Fruit fly (Drosophila melanogaster): ENCODE measurements around the gene CG14210.

The CG14210 gene

DNA sequence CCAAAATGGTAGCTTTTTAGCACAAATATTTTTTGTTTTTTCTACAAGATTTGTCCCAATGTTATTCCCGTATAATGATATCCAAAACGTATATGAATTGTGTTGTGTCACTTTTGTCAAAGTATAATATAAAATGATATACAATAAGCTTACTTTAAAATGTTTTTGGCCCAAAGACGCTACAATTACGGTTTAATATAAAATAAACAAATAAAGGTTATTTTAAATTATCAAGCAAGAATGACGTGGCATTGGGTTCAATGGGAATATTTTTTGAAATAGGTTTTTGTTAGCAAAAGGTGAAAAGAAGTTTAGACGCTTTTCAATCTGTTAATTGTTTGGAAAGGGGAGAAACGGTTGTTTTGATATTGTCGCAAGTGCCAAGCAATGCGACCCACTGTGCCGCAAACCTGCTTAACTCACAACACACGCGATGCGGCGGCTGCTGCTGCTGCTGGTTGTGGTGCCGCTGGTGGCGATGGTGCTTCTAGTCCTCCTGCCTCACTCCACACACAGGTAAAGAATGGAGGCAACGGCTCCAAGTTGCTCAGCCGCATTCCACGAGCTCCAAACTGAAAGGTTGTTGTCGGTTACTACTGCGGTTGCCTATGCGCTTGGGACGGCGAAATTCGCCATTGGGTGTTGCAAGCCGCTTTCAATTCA lies 47.3 kb downstream of the CG14210 start (continued):
- TF ChIP-seq CG12391 (tag; optimal IDR thresholded peaks at IDR 0.05) (peak; percentile 66), peb (GFP tag; IDR thresholded peaks at IDR 0.05) (no peak), cato (GFP tag; optimal IDR thresholded peaks at IDR 0.05; ENCODE audit: borderline replicate concordance) (peak; percentile 29), Asciz (GFP tag; optimal IDR thresholded peaks at IDR 0.05) (no peak), lov (optimal IDR thresholded peaks at IDR 0.05) (no peak), lov (GFP tag; IDR thresholded peaks at IDR 0.05) (0 out of 3 replicates have a peak, but pooled peaks have one; percentile 13), Lim3 (GFP tag; IDR thresholded peaks at IDR 0.05) (no peak), dmrt11E (tag; optimal IDR thresholded peaks at IDR 0.05) (peak; percentile 70), crol (GFP tag; IDR thresholded peaks at IDR 0.05) (no peak), CG34422 (GFP tag; IDR thresholded peaks at IDR 0.05) (no peak), CG12104 (GFP tag; optimal IDR thresholded peaks at IDR 0.05) (peak; percentile 61), CG2202 (tag; optimal IDR thresholded peaks at IDR 0.05) (no peak), cg (GFP tag; optimal IDR thresholded peaks at IDR 0.05) (peak; percentile 5), CG6254 (GFP tag; optimal IDR thresholded peaks at IDR 0.05) (peak; percentile 40), zen (tag; optimal IDR thresholded peaks at IDR 0.05) (peak; percentile 58), CG5953 (GFP tag; IDR thresholded peaks at IDR 0.05) (no peak), fd96Cb (tag; optimal IDR thresholded peaks at IDR 0.05) (peak; percentile 37), luna (GFP tag; optimal IDR thresholded peaks at IDR 0.05) (no peak), CG15479 (GFP tag; optimal IDR thresholded peaks at IDR 0.05) (no peak), wdn (GFP tag; IDR thresholded peaks at IDR 0.05) (no peak), CG11695 (GFP tag; IDR thresholded peaks at IDR 0.05) (peak; percentile 46; the same call in 2 of the 3 replicates), bigmax (GFP tag; optimal IDR thresholded peaks at IDR 0.05) (no peak), so (GFP tag; IDR thresholded peaks at IDR 0.05) (no peak), Hmr (GFP tag; optimal IDR thresholded peaks at IDR 0.05) (peak; percentile 53), exex (tag; optimal IDR thresholded peaks at IDR 0.05) (no peak), Oli (tag; optimal IDR thresholded peaks at IDR 0.05) (peak; percentile 65), CG33213 (GFP tag; optimal IDR thresholded peaks at IDR 0.05) (no peak), kah (GFP tag; optimal IDR thresholded peaks at IDR 0.05) (peak; percentile 12), Bteb2 (GFP tag; optimal IDR thresholded peaks at IDR 0.05) (peak; percentile 31), MTF-1 (GFP tag; optimal IDR thresholded peaks at IDR 0.05; ENCODE audit: borderline replicate concordance) (no peak), CG10959 (GFP tag; IDR thresholded peaks at IDR 0.05) (no peak), sug (tag; optimal IDR thresholded peaks at IDR 0.05) (no peak), hb (GFP tag; IDR thresholded peaks at IDR 0.05; ENCODE audit: partially characterized antibody) (no peak), Six4 (GFP tag; optimal IDR thresholded peaks at IDR 0.05) (peak; percentile 41), NC2α (GFP tag; optimal IDR thresholded peaks at IDR 0.05) (no peak), Xrp1 (GFP tag; IDR thresholded peaks at IDR 0.05) (peak; percentile 21; the same call in 1 of the 2 replicates), rib (GFP tag; IDR thresholded peaks at IDR 0.05) (no peak), ranshi (GFP tag; IDR thresholded peaks at IDR 0.05) (0 out of 2 replicates have a peak, but pooled peaks have one; percentile 28), HHEX (GFP tag; optimal IDR thresholded peaks at IDR 0.05) (no peak), pfk (GFP tag; optimal IDR thresholded peaks at IDR 0.05) (no peak), CG9727 (GFP tag; optimal IDR thresholded peaks at IDR 0.05) (peak; percentile 78), bsh (GFP tag; optimal IDR thresholded peaks at IDR 0.05) (peak in 1 of 2 experiments; percentile 31), CG17802 (tag; optimal IDR thresholded peaks at IDR 0.05) (no peak), CG6689 (GFP tag; IDR thresholded peaks at IDR 0.05) (peak; percentile 29; the same call in 1 of the 2 replicates), amos (GFP tag; IDR thresholded peaks at IDR 0.05; ENCODE audit: partially characterized antibody) (no peak), Optix (GFP tag; IDR thresholded peaks at IDR 0.05) (no peak), CG4424 (GFP tag; optimal IDR thresholded peaks at IDR 0.05) (peak; percentile 45), Dek (tag; optimal IDR thresholded peaks at IDR 0.05) (peak; percentile 32), jumu (GFP tag; optimal IDR thresholded peaks at IDR 0.05) (no peak), Hey (tag; optimal IDR thresholded peaks at IDR 0.05) (no peak)

Measured in whole organism, embryonic.